Worm (Caenorhabditis elegans): ENCODE data around the gene wrt-5.
A peak's percentile ranks its signal among the peaks of the same experiment; 100 is the strongest.

The wrt-5 gene

DNA sequence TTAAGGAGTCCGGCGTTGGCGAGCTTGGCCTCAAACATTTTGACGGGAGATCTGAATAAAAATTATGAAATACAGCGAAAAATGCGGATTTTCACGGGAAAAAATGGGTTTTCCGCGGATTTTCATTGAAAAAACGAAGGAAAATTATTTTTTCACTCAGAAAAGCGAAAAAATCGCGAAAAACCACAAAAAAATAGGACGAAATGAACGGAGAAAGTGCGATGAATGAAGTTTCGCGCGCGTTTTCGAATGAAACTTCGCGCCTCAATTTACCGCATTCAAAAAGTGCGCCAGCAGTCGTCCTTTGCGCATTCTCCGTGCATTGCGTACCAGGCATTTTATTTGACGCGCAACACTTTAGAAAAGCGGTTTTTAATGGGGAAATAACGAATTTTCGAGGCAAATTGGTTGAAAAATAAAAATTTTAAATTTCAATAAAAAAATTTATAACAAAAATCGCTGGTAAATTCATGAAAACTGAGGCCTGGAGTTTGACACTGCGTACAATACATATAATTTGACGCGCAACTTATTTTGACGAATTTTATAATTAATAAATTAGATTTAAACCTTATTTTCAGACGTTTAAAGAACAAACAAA, 1.9 kb downstream of the wrt-5 start, which contains the start of gene pcn-1:
pcn-1 (minus strand) TSS at position 51 of the 601 bp plus-strand sequence.
- TF ChIP-seq hmg-4 (GFP tag; optimal IDR thresholded peaks at IDR 0.05) (peak; percentile 29), F13C5.2 (tag; optimal IDR thresholded peaks at IDR 0.05) (peak; percentile 49), ceh-36 (tag; optimal IDR thresholded peaks at IDR 0.05) (no peak), pes-1 (GFP tag; IDR thresholded peaks at IDR 0.05) (0 out of 2 replicates have a peak, but pooled peaks have one; percentile 14)

DNA sequence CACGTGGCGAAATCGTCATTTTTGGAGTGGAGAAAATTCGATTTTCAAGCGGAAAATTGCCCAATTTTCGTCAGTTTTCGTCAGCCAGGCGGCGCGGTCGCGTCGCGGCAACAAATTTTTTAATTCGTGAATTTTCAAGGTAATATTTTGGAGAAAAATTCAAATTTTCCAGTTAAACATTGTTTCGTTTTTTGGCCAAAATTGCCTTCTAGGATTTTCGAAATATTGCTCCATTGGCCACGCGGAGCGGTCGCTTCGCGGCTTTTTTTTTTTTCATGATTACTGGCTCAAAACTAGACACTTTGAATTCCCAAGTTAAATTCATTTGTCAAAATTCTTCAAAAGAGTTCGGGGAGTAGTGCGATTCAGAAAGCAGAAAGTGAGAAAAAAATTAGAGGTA, 3.8 kb downstream of the wrt-5 start:
- no peak for TF ChIP-seq pes-1 (GFP tag; IDR thresholded peaks at IDR 0.05)
- no peak for TF ChIP-seq hnd-1 (tag; optimal IDR thresholded peaks at IDR 0.05)
- TF ChIP-seq aly-1 (tag; optimal IDR thresholded peaks at IDR 0.05) = no peak
- TF ChIP-seq hmbx-1 (tag; optimal IDR thresholded peaks at IDR 0.05) = no peak
- no peak for TF ChIP-seq sea-1 (GFP tag; conservative IDR thresholded peaks at IDR 0.05)
- no peak for TF ChIP-seq ceh-36 (tag; optimal IDR thresholded peaks at IDR 0.05)
- no peak for TF ChIP-seq ama-1 (optimal IDR thresholded peaks at IDR 0.05)
- TF ChIP-seq scrt-1 (GFP tag; IDR thresholded peaks at IDR 0.05) = no peak
- no peak for TF ChIP-seq tbx-11 (GFP tag; IDR thresholded peaks at IDR 0.05)
- no peak for TF ChIP-seq flt-1 (GFP tag; IDR thresholded peaks at IDR 0.05)
- TF ChIP-seq hmg-4 (GFP tag; optimal IDR thresholded peaks at IDR 0.05) = no peak
- TF ChIP-seq B0310.2 (tag; optimal IDR thresholded peaks at IDR 0.05) = no peak
- no peak for TF ChIP-seq tra-4 (tag; optimal IDR thresholded peaks at IDR 0.05)

DNA sequence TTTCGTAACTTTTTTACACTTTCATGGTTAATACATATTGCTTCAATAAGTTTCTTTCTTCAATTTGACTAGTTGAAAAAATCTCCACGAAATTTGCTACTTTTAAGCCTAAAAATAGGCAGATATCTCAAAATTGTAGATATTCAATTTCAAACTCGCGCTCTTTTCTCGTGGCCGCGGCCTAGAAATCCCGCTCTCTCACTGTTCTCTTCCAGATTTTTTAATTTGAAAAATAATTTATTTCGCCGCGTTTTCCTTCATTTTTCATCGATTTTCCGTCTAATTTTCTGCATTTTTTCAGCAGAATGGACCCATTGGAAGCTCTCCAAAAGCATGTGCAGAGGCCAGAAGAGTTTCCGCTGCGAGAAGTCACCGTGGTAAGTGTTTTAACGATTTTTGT, 9.2 kb downstream of the wrt-5 start, which contains the start of gene cdc-73:
cdc-73 (plus strand) TSS at position 302 of the 400 bp plus-strand sequence.
- TF ChIP-seq ceh-13 (GFP tag; optimal IDR thresholded peaks at IDR 0.05) (no peak), tbx-37 (GFP tag; conservative IDR thresholded peaks at IDR 0.05) (peak; percentile 65; the same call in 1 of the 2 replicates), ets-7 (tag; optimal IDR thresholded peaks at IDR 0.05) (no peak), tbx-11 (GFP tag; IDR thresholded peaks at IDR 0.05) (no peak), pes-1 (GFP tag; IDR thresholded peaks at IDR 0.05) (no peak), flt-1 (GFP tag; IDR thresholded peaks at IDR 0.05) (no peak), F13C5.2 (tag; optimal IDR thresholded peaks at IDR 0.05) (no peak)

DNA sequence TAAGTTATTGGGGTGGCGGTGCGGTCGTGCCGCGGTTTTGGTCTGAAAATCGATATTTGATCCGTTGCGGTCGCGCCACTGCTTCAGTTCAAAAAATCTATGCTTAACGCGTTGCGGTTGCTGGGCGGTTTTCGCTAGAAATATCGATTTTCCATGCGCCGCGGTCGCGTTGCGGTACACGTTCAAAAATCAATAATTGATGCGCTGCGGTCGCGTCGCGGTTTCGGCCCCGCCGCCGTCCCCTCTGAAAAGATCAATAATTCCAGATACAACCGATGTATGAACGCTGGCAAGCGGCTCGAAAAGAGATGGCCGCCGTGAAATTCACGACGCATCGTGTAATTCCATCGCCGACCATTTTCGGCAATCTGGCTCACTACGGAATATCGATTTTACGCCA, 10.4 kb downstream of the wrt-5 start:
- no peak for TF ChIP-seq hnd-1 (tag; optimal IDR thresholded peaks at IDR 0.05)
- TF ChIP-seq pes-1 (GFP tag; IDR thresholded peaks at IDR 0.05) = no peak
- TF ChIP-seq scrt-1 (GFP tag; IDR thresholded peaks at IDR 0.05) = peak; percentile 29; the same call in 1 of the 2 replicates

DNA sequence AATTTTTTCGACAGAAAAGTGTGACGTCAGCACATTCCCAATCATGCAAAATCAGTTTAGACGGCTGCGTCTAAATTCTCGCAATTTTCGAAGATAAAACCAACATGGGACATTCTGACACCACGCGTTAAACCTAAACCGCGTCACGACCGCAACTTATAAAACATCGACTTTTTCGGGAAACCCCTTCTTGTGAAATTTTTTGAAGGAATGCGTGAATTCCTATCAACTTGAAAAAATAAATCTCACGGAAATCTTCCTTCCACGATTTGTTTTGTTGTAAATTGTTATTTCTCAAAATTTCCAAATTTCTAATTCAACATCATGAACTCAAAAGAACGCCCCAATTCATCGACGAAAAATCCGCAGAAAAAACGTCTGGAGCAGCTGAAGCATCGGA, 11.5 kb downstream of the wrt-5 start, which contains the start of gene F35F11.2:
F35F11.2 (plus strand) TSS at position 301 of the 400 bp plus-strand sequence.
- no peak for TF ChIP-seq ceh-36 (tag; optimal IDR thresholded peaks at IDR 0.05)
- TF ChIP-seq scrt-1 (GFP tag; IDR thresholded peaks at IDR 0.05) = no peak
- TF ChIP-seq tbx-11 (GFP tag; IDR thresholded peaks at IDR 0.05) = no peak
- no peak for TF ChIP-seq sea-1 (GFP tag; conservative IDR thresholded peaks at IDR 0.05)
- no peak for TF ChIP-seq ets-7 (tag; optimal IDR thresholded peaks at IDR 0.05)
- no peak for TF ChIP-seq F13C5.2 (tag; optimal IDR thresholded peaks at IDR 0.05)
- no peak for TF ChIP-seq flt-1 (GFP tag; IDR thresholded peaks at IDR 0.05)
- no peak for TF ChIP-seq tbx-37 (GFP tag; conservative IDR thresholded peaks at IDR 0.05)
- no peak for TF ChIP-seq hnd-1 (tag; optimal IDR thresholded peaks at IDR 0.05)
- no peak for TF ChIP-seq aly-1 (tag; optimal IDR thresholded peaks at IDR 0.05)
- no peak for TF ChIP-seq pes-1 (GFP tag; IDR thresholded peaks at IDR 0.05)
- TF ChIP-seq hmg-4 (GFP tag; optimal IDR thresholded peaks at IDR 0.05) = no peak
- TF ChIP-seq B0310.2 (tag; optimal IDR thresholded peaks at IDR 0.05) = no peak

DNA sequence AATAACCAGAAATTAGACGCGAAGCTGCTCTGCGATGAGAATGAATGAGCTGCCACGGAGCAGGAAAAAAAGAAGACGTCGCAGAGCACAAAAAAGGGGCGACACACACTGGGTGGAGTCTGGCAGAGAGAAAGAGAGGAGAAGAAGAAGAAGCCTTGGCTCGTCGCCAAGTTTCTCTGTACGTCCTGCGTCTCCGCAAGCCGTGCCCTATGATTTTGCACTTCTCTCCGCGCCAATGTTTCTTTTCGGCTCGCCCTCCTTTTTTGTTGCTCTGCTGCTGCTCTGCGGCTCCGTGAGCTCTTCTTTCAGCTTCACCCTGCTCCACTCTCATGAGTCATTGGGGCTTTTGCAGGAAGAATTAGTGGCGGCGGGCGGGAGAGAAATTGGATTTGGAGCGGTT, 16.6 kb downstream of the wrt-5 start, which contains the start of gene hlh-30:
hlh-30 (minus strand) TSS at position 69 of the 400 bp plus-strand sequence.
- TF ChIP-seq B0310.2 (tag; optimal IDR thresholded peaks at IDR 0.05) (no peak), sea-1 (GFP tag; conservative IDR thresholded peaks at IDR 0.05) (no peak), hmbx-1 (tag; optimal IDR thresholded peaks at IDR 0.05) (no peak), F13C5.2 (tag; optimal IDR thresholded peaks at IDR 0.05) (no peak), tbx-37 (GFP tag; conservative IDR thresholded peaks at IDR 0.05) (no peak), ceh-36 (tag; optimal IDR thresholded peaks at IDR 0.05) (no peak), hmg-4 (GFP tag; optimal IDR thresholded peaks at IDR 0.05) (no peak), scrt-1 (GFP tag; IDR thresholded peaks at IDR 0.05) (no peak), flt-1 (GFP tag; IDR thresholded peaks at IDR 0.05) (no peak), tbx-11 (GFP tag; IDR thresholded peaks at IDR 0.05) (no peak), tra-4 (tag; optimal IDR thresholded peaks at IDR 0.05) (no peak)

DNA sequence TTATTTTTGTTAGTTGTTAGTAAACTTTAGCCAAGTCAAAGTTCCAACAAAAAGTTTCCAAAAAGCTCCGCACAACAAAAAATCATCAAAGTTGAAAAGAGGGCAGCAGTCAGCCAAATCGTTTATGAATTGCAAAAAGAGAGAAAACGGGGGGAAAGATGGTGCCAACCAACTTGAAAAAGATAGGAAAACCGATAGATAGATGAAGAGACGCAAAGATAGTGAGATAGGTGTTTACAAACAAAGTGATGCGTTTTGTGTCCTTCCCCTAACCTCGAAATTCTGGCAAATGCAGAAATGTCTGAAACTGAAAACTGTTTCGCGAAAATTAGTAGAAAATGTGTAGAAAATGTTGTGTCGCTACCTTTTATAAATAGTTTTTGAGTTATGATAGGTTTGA, 17.9 kb downstream of the wrt-5 start:
- no peak for TF ChIP-seq hmg-4 (GFP tag; optimal IDR thresholded peaks at IDR 0.05)
- TF ChIP-seq B0310.2 (tag; optimal IDR thresholded peaks at IDR 0.05) = no peak
- no peak for TF ChIP-seq ama-1 (optimal IDR thresholded peaks at IDR 0.05)
- no peak for TF ChIP-seq hmbx-1 (tag; optimal IDR thresholded peaks at IDR 0.05)
- TF ChIP-seq ceh-13 (GFP tag; optimal IDR thresholded peaks at IDR 0.05) = no peak

DNA sequence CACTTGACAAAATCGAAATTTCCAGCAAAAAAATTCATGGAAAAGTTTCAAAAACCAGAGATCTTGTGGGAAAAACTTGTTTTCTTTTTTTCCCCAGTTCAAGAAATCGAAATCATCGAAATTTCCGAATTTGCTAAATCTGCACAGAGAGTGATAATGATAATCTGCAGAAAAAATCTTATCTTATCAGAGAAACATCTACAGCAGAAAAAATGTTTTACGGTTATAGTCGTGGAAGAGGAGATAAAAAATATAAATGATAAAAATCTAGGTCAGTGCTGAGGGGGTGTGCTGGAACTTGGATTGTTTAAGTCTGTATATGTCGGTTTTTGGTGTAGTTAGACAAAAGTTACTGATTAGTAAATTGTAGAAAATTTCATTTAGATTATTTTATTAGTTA, 19.1 kb downstream of the wrt-5 start:
- TF ChIP-seq tra-4 (tag; optimal IDR thresholded peaks at IDR 0.05) (no peak), ceh-36 (tag; optimal IDR thresholded peaks at IDR 0.05) (no peak), ceh-13 (GFP tag; optimal IDR thresholded peaks at IDR 0.05) (no peak), ama-1 (optimal IDR thresholded peaks at IDR 0.05) (no peak), tbx-37 (GFP tag; conservative IDR thresholded peaks at IDR 0.05) (no peak), pes-1 (GFP tag; IDR thresholded peaks at IDR 0.05) (no peak), hmbx-1 (tag; optimal IDR thresholded peaks at IDR 0.05) (no peak), hnd-1 (tag; optimal IDR thresholded peaks at IDR 0.05) (no peak), ets-7 (tag; optimal IDR thresholded peaks at IDR 0.05) (no peak), F13C5.2 (tag; optimal IDR thresholded peaks at IDR 0.05) (no peak), B0310.2 (tag; optimal IDR thresholded peaks at IDR 0.05) (no peak), aly-1 (tag; optimal IDR thresholded peaks at IDR 0.05) (no peak), sea-1 (GFP tag; conservative IDR thresholded peaks at IDR 0.05) (no peak), flt-1 (GFP tag; IDR thresholded peaks at IDR 0.05) (no peak), scrt-1 (GFP tag; IDR thresholded peaks at IDR 0.05) (no peak), hmg-4 (GFP tag; optimal IDR thresholded peaks at IDR 0.05) (no peak), tbx-11 (GFP tag; IDR thresholded peaks at IDR 0.05) (no peak)
